Fruit fly (Drosophila melanogaster) whole organism, prepupa: ENCODE data around the gene emc.

Experiments
- Blimp-1 ChIP-seq: fragments of 200-800 bp; sonication (Bioruptor generic); optimal IDR thresholded peaks from 3 replicates; lab custom pipeline; 2017; ENCODE audit warnings: missing biosample characterization, missing genetic modification characterization, mild to moderate bottlenecking, moderate library complexity, missing genetic modification reagents
- CG10631 ChIP-seq: fragments of 200-800 bp; sonication (Bioruptor generic); optimal IDR thresholded peaks from 2 replicates; lab custom pipeline; 2016; ENCODE audit warnings: missing biosample characterization, missing genetic modification characterization
- CG10669 ChIP-seq: fragments of 200-800 bp; sonication (Bioruptor generic); optimal IDR thresholded peaks from 3 replicates; lab custom pipeline; 2018; ENCODE audit warnings: missing biosample characterization, mild to moderate bottlenecking, missing genetic modification characterization, moderate library complexity
- CG11294 ChIP-seq: fragments of 200-800 bp; sonication (Bioruptor generic); IDR thresholded peaks from 2 replicates; pipeline ENCODE4 v1.3.6; 2022; ENCODE audit warnings: missing biosample characterization, missing genetic modification characterization
- CG11762 ChIP-seq: fragments of 200-800 bp; sonication (Bioruptor generic); optimal IDR thresholded peaks from 3 replicates; lab custom pipeline; 2016; ENCODE audit warnings: missing biosample characterization, missing genetic modification characterization; ENCODE audit not compliant: insufficient read depth
- CG11902 ChIP-seq: fragments of 200-800 bp; sonication (Bioruptor generic); optimal IDR thresholded peaks from 3 replicates; lab custom pipeline; 2016; ENCODE audit warnings: missing biosample characterization, missing genetic modification characterization
- CG15336 ChIP-seq: fragments of 200-800 bp; sonication (Bioruptor generic); IDR thresholded peaks from 2 replicates; pipeline ENCODE4 v1.3.6; 2022; ENCODE audit warnings: missing biosample characterization, missing genetic modification characterization
- CG3919 ChIP-seq: fragments of 200-800 bp; sonication (Bioruptor generic); optimal IDR thresholded peaks from 3 replicates; lab custom pipeline; 2016; ENCODE audit warnings: missing biosample characterization, missing genetic modification characterization
- CG6163 ChIP-seq: fragments of 200-800 bp; sonication (Bioruptor generic); IDR thresholded peaks from 3 replicates; pipeline ENCODE4 v1.3.6; 2022; ENCODE audit warnings: missing biosample characterization, missing genetic modification characterization
- CG6808 ChIP-seq: fragments of 200-800 bp; sonication (Bioruptor generic); optimal IDR thresholded peaks from 3 replicates; lab custom pipeline; 2017; ENCODE audit warnings: missing biosample characterization, missing genetic modification characterization, mild to moderate bottlenecking, moderate library complexity, missing genetic modification reagents
- CG7368 ChIP-seq: fragments of 200-800 bp; sonication (Bioruptor generic); optimal IDR thresholded peaks from 3 replicates; lab custom pipeline; 2016; ENCODE audit warnings: missing biosample characterization, missing genetic modification characterization
- CG8319 ChIP-seq: fragments of 200-800 bp; sonication (Bioruptor generic); optimal IDR thresholded peaks from 3 replicates; lab custom pipeline; 2016; ENCODE audit warnings: missing biosample characterization, missing genetic modification characterization
- Eip75B ChIP-seq: fragments of 200-800 bp; sonication (Bioruptor generic); optimal IDR thresholded peaks from 3 replicates; lab custom pipeline; 2016; ENCODE audit warnings: missing biosample characterization, missing genetic modification characterization
- Eip78C ChIP-seq: fragments of 200-800 bp; sonication (Bioruptor generic); peaks from one replicate; lab custom pipeline; 2016; ENCODE audit warnings: missing biosample characterization, missing genetic modification characterization
- Eip93F ChIP-seq: fragments of 200-800 bp; sonication (Bioruptor generic); optimal IDR thresholded peaks from 2 replicates; lab custom pipeline; 2016; ENCODE audit warnings: missing biosample characterization, mild to moderate bottlenecking, missing genetic modification characterization
- Ets96B ChIP-seq: fragments of 200-800 bp; optimal IDR thresholded peaks from 2 replicates; lab custom pipeline; 2019; ENCODE audit warnings: missing biosample characterization, mild to moderate bottlenecking, missing genetic modification characterization, moderate library complexity
- Gug ChIP-seq: fragments of 200-800 bp; sonication (Bioruptor generic); IDR thresholded peaks from 2 replicates; pipeline ENCODE4 v1.3.6; 2022; ENCODE audit warnings: missing biosample characterization, missing genetic modification characterization
- Hr38 ChIP-seq: sonication (Bioruptor generic); optimal IDR thresholded peaks from 2 replicates; lab custom pipeline; 2016; ENCODE audit warnings: missing biosample characterization, missing genetic modification characterization
- Hr4 ChIP-seq: fragments of 200-800 bp; sonication (Bioruptor generic); optimal IDR thresholded peaks from 3 replicates; lab custom pipeline; 2016; ENCODE audit warnings: missing biosample characterization, missing genetic modification characterization
- Lpt ChIP-seq: fragments of 200-800 bp; sonication (Bioruptor generic); optimal IDR thresholded peaks from 3 replicates; lab custom pipeline; 2016; ENCODE audit warnings: missing biosample characterization, missing genetic modification characterization
- OdsH ChIP-seq: fragments of 200-800 bp; sonication (Bioruptor generic); optimal IDR thresholded peaks from 3 replicates; lab custom pipeline; 2016; ENCODE audit warnings: missing biosample characterization, missing genetic modification characterization
- Smox ChIP-seq: fragments of 200-800 bp; sonication (Bioruptor generic); optimal IDR thresholded peaks from 3 replicates; lab custom pipeline; 2016; ENCODE audit warnings: missing biosample characterization, missing genetic modification characterization
- Sox14 ChIP-seq: fragments of 200-800 bp; sonication (Bioruptor generic); optimal IDR thresholded peaks from 3 replicates; lab custom pipeline; 2016; ENCODE audit warnings: missing biosample characterization, missing genetic modification characterization
- acj6 ChIP-seq: fragments of 200-800 bp; sonication (Bioruptor generic); optimal IDR thresholded peaks from 3 replicates; lab custom pipeline; 2016; ENCODE audit warnings: missing biosample characterization, missing genetic modification characterization
- cyc ChIP-seq: fragments of 200-800 bp; sonication (Bioruptor generic); optimal IDR thresholded peaks from 3 replicates; lab custom pipeline; 2016; ENCODE audit warnings: missing biosample characterization, missing genetic modification characterization
- dac ChIP-seq: fragments of 200-800 bp; sonication (Bioruptor generic); optimal IDR thresholded peaks from 2 replicates; lab custom pipeline; 2017; ENCODE audit warnings: missing biosample characterization, mild to moderate bottlenecking, missing genetic modification characterization
- dsx ChIP-seq: fragments of 200-800 bp; optimal IDR thresholded peaks from 3 replicates; lab custom pipeline; 2019; ENCODE audit warnings: missing biosample characterization, mild to moderate bottlenecking, missing genetic modification characterization, moderate library complexity; ENCODE audit not compliant: poor library complexity, severe bottlenecking
- eg ChIP-seq: fragments of 200-800 bp; sonication (Bioruptor generic); IDR thresholded peaks from 3 replicates; pipeline ENCODE4 v1.3.6; 2022; ENCODE audit warnings: missing biosample characterization, missing genetic modification characterization
- esn ChIP-seq: fragments of 200-800 bp; sonication (Bioruptor generic); optimal IDR thresholded peaks from 2 replicates; lab custom pipeline; 2016; ENCODE audit warnings: missing biosample characterization, mild to moderate bottlenecking, missing genetic modification characterization, moderate library complexity
- fkh ChIP-seq: fragments of 200-800 bp; sonication (Bioruptor generic); optimal IDR thresholded peaks from 3 replicates; lab custom pipeline; 2017; ENCODE audit warnings: missing biosample characterization, mild to moderate bottlenecking, missing genetic modification characterization, moderate library complexity
- net ChIP-seq: fragments of 200-800 bp; sonication (Bioruptor generic); optimal IDR thresholded peaks from 3 replicates; lab custom pipeline; 2016; ENCODE audit warnings: missing biosample characterization, missing genetic modification characterization
- pdm3 ChIP-seq: fragments of 200-800 bp; sonication (Bioruptor generic); optimal IDR thresholded peaks from 3 replicates; lab custom pipeline; 2016; ENCODE audit warnings: missing biosample characterization, missing genetic modification characterization
- salr ChIP-seq, 2 experiments: fragments of 200-800 bp; sonication (Bioruptor generic); optimal IDR thresholded peaks; 3 replicates each; lab custom pipeline; 2016 to 2018; ENCODE audit warnings: missing biosample characterization in 2 of 2, missing genetic modification characterization in 2 of 2, mild to moderate bottlenecking in 1 of 2
- ss ChIP-seq, 2 experiments: fragments of 200-800 bp; sonication (Bioruptor generic); optimal IDR thresholded peaks; 2 replicates in 1 of 2; 3 replicates in 1 of 2; lab custom pipeline; 2017 to 2018; ENCODE audit warnings: mild to moderate bottlenecking in 2 of 2, missing biosample characterization in 2 of 2, missing genetic modification characterization in 2 of 2, moderate library complexity in 1 of 2
- svp ChIP-seq: fragments of 200-800 bp; sonication (Bioruptor generic); peaks from one replicate; lab custom pipeline; 2016; ENCODE audit warnings: missing biosample characterization, missing genetic modification characterization
- topi ChIP-seq: fragments of 200-800 bp; sonication (Bioruptor generic); optimal IDR thresholded peaks from 3 replicates; lab custom pipeline; 2016; ENCODE audit warnings: missing biosample characterization, missing genetic modification characterization
- vri ChIP-seq: fragments of 200-800 bp; sonication (Bioruptor generic); optimal IDR thresholded peaks from 3 replicates; lab custom pipeline; 2016; ENCODE audit warnings: missing biosample characterization, mild to moderate bottlenecking, missing genetic modification characterization

The emc gene

DNA sequence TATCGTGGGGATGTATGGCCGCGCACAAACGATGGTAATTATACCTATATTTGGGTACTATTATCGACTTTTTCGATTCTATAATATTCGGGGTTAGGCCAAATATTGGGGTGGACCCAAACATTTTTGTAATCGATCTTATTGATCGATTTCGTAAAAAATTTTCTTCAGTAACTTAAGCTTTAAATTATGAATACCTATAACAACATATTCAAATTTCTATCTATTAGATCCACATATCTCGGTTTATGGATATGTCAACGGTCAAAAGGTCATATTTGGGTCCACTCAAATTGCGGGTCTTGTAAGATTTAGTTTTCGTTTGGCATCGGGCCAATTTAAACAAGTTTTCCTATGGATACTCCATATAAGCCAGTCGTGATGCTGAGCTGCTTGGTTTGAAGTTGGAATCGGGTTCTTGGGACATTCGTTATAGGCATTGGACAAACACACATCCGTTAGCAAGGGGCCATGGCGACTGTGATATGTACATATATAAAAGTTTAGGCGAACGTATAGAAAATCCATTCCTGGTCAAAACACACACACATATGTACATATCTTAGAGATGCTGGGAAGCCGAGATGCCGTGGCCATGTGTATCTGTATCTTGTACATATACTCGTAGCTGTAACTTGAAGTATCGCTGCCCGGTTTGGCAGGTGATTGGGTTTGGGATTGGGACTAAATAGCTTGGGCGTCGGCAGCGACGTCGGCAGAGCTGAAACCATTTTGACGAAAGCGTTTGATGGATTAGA lies 48.9 kb upstream of the emc start (continued):
- TF ChIP-seq ss (GFP tag; optimal IDR thresholded peaks at IDR 0.05; lab: Kevin White, UChicago), result no peak
- TF ChIP-seq CG10669, result peak; percentile 24
- no peak for TF ChIP-seq Lpt
- TF ChIP-seq vri (GFP tag; lab: Kevin White, UChicago), result peak; percentile 10
- TF ChIP-seq Eip75B (GFP tag; lab: Kevin White, UChicago), result no peak
- no peak for TF ChIP-seq salr (GFP tag; optimal IDR thresholded peaks at IDR 0.05; lab: Kevin White, UChicago)
- TF ChIP-seq Eip93F (GFP tag; lab: Kevin White, UChicago), result no peak
- no peak for TF ChIP-seq acj6 (GFP tag; lab: Kevin White, UChicago)
- TF ChIP-seq CG11294 (GFP tag; lab: Robert Waterston, UW), result no peak
- TF ChIP-seq dsx, result no peak
- peak; percentile 7 for TF ChIP-seq topi
- TF ChIP-seq eg (GFP tag; lab: Robert Waterston, UW), result peak; percentile 71
- no peak for TF ChIP-seq CG11902 (GFP tag; lab: Kevin White, UChicago)

DNA sequence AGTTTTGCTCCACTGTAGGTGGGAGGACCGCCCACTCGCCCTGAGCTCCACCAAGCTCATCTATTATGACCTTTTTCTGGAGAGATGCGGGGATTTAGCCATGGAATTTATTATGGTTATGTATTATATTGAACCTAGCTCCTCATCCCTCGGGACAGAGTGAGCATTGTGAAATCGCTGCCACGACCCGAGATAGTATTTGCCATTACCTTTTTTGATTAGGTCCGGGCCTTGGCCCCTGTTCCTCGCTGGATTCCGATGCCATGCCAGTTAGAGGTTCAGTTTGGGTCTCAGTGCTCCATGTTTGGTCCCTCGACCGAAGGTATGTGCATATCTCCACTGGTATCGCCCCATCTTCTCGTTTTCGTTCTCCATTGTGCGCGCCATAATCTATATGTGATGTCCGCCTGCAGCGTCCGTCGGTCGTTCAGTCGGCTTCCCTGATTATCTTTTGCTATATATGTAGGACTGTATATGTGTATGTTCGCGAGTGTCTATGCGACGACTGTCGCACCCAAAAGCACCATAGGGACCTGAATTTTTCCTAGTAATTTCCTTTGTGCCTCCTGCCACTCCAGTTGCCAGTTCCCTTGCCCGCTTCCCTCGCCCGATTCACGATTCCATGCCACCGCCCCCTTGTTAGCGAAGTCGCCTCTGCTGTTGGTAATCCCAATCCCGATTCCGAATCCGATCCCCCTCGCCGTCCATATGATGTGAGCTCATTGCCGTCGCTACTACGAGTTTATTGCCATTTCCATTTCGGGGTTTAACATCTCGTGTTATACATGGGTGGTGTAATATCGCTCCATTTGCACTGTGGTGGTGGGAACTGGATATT lies 47.2 kb upstream of the emc start:
- TF ChIP-seq Sox14 (GFP tag; lab: Kevin White, UChicago), result no peak
- TF ChIP-seq Smox (GFP tag; lab: Kevin White, UChicago), result no peak
- TF ChIP-seq Ets96B (tag; lab: Kevin White, UChicago), result no peak
- TF ChIP-seq svp, result peak; percentile 69
- peak; percentile 28 for TF ChIP-seq Eip78C (GFP tag; lab: Kevin White, UChicago)

DNA sequence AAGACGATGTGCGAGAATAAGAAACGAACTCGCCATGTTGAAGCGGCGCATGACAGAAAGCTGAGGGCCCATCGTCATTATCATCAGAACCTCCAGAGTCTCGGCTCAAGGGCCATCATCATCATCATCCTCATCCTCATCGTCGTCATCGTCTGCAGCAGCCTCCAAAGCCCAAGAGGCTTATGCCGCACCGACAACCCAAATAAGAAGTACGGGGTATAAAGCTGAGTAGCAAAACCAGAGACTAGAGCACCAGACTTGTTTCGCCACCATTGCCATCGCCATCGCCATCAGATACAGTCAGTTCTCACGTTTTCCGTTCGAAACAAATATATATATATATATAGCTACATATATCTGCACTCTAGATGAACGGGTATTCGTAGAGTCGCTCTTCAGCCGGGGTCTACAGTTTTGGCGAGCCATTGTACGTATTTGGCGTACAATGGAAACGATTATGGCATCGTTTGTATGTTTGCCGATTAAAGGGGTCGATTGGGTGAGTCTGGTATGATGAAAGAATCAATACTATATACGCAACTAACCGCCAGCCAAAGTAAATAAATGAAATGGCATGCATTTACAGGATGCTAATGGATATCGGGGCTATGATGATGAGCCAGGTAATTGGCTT lies 45.9 kb upstream of the emc start:
- no peak for TF ChIP-seq pdm3 (GFP tag; lab: Kevin White, UChicago)
- peak; percentile 47 for TF ChIP-seq svp
- no peak for TF ChIP-seq fkh (GFP tag; lab: Kevin White, UChicago)
- TF ChIP-seq Hr4 (GFP tag; lab: Kevin White, UChicago), result no peak
- TF ChIP-seq CG15336 (GFP tag; lab: Robert Waterston, UW), result 0 out of 2 replicates have a peak, but pooled peaks have one; percentile 12
- no peak for TF ChIP-seq net (GFP tag; lab: Kevin White, UChicago)
- peak; percentile 18 for TF ChIP-seq Eip78C (GFP tag; lab: Kevin White, UChicago)

DNA sequence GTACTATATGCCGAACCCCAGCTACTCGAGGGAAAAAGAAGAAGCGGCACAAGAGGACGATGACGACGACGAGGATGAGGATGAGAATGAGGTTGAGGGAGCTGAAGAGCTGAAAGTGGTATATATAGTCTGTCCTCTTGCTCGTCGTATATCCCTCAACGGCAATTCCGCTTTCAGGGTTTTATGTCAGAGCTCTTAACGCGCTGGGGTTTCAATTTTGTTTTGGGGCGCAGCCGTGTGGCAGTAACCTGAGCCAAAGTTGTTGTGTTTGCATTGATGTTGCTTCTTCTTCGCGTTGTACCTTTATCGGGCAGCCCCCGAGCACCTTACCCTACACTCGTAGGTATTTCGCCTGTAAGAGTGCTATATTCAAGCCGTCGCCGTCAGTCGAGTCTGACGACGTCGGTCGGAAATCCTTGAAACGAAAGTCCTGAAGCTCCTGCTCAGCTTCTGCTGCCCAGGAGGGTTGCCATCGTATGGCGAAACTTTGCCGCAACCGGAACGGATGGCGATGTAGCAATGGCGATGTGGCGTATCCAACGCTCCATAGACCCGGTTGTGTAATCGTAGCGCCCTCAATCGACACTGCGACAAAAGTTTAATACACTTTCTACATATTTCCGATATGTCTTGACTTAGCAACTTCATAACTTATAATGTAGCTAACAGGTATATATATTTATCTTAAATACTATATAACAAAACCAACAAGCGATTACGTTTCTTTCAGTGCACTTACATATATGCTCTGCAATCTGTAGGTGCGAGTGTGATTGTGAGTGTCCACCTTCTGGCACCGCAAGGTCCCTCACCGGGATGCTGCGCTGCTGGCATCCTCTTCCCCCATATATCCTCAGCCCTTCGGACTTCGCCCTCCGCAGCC lies 44.3 kb upstream of the emc start:
- TF ChIP-seq topi (peak; percentile 10), Hr38 (no peak), ss (GFP tag; optimal IDR thresholded peaks at IDR 0.05; lab: Kevin White, UChicago) (peak in 1 of 2 experiments; percentile 19), Smox (GFP tag; lab: Kevin White, UChicago) (peak; percentile 35), net (GFP tag; lab: Kevin White, UChicago) (no peak), esn (peak; percentile 35), dac (GFP tag; lab: Kevin White, UChicago) (no peak), CG6163 (GFP tag; lab: Robert Waterston, UW) (peak; percentile 63; the same call in 2 of the 3 replicates), salr (GFP tag; optimal IDR thresholded peaks at IDR 0.05; lab: Kevin White, UChicago) (peak in 1 of 2 experiments; percentile 27), Eip93F (GFP tag; lab: Kevin White, UChicago) (no peak), CG15336 (GFP tag; lab: Robert Waterston, UW) (peak; percentile 55), Lpt (no peak), CG8319 (GFP tag; lab: Kevin White, UChicago) (no peak), fkh (GFP tag; lab: Kevin White, UChicago) (no peak), OdsH (GFP tag; lab: Kevin White, UChicago) (peak; percentile 46), Ets96B (tag; lab: Kevin White, UChicago) (peak; percentile 59), Blimp-1 (no peak), CG7368 (peak; percentile 5), Hr4 (GFP tag; lab: Kevin White, UChicago) (peak; percentile 48), Gug (peak; percentile 37; the same call in 1 of the 2 replicates), CG3919 (GFP tag; lab: Kevin White, UChicago) (peak; percentile 42), Eip75B (GFP tag; lab: Kevin White, UChicago) (peak; percentile 20), CG10631 (peak; percentile 17), CG6808 (GFP tag; lab: Kevin White, UChicago) (peak; percentile 51), CG11762 (peak; percentile 17), Eip78C (GFP tag; lab: Kevin White, UChicago) (peak; percentile 83), cyc (peak; percentile 25)
